Fruit fly (Drosophila melanogaster) whole organism: ENCODE data around the gene CG10435.

Experiments
- CG8478 ChIP-seq: fragments of >200 bp; optimal IDR thresholded peaks from 2 replicates; lab custom pipeline; 2018; ENCODE audit warnings: inconsistent platforms
- EcR ChIP-seq, 2 experiments: fragments of >200 bp; optimal IDR thresholded peaks; 2 replicates each; lab custom pipeline; 2017; ENCODE audit warnings: missing biosample characterization in 2 of 2, missing genetic modification characterization in 2 of 2, missing genetic modification reagents in 2 of 2
- pan ChIP-seq: fragments of >200 bp; optimal IDR thresholded peaks from 2 replicates; lab custom pipeline; 2017
- psq ChIP-seq: fragments of >200 bp; optimal IDR thresholded peaks from 2 replicates; lab custom pipeline; 2017
- usp ChIP-seq: fragments of >200 bp; optimal IDR thresholded peaks from 2 replicates; lab custom pipeline; 2017; ENCODE audit warnings: missing biosample characterization, missing genetic modification characterization, mixed read lengths

dm6 chr3R:8026515-8026914 is 13.5 kb upstream of the CG10435 start:
- TF ChIP-seq CG8478 (lab: Kevin White, UChicago) (no peak), usp (GFP tag; lab: Kevin White, UChicago) (no peak), pan (no peak), psq (lab: Kevin White, UChicago) (no peak), EcR (GFP tag; optimal IDR thresholded peaks at IDR 0.05; lab: Kevin White, UChicago) (no peak)
